Worm (Caenorhabditis elegans): ENCODE results near the gene him-17.

Gene him-17

ce11 chrV:13176814-13177213, 303 bp downstream of the him-17 start:
- TF ChIP-seq unc-62 (GFP tag; optimal IDR thresholded peaks at IDR 0.05): no peak

DNA sequence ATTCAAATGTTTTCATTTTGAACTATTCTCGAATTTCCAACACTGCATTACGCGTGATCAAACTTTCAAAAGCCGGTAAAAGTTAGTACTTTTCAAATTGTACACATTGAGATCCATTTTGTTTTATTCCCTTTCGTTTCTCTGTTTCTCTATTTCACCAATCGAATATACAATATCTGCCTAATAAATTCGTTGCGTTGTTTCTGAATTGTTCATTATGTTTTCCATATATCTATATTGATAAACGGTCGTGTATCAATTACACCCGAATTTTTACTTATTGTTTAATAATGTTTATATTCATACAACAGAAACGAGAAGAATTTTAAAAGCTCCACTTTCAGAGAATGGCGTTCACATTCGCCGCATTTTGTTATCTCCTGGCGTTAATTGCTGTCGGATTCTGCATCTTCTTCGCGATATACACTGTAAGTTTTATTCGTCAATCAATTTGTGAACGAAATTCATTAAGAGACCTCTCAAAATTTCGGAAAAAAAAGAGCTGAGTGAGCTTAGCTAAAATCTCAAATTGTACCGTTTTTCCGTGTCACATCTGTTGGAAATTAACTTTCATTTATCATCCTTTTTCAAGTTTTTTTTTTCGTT, 3.6 kb downstream of the him-17 start, which contains the start of gene cni-1:
Gene cni-1 (plus strand): TSS at position 345 of the 606 bp plus-strand sequence.
- TF ChIP-seq unc-62 (GFP tag; optimal IDR thresholded peaks at IDR 0.05): no peak

DNA sequence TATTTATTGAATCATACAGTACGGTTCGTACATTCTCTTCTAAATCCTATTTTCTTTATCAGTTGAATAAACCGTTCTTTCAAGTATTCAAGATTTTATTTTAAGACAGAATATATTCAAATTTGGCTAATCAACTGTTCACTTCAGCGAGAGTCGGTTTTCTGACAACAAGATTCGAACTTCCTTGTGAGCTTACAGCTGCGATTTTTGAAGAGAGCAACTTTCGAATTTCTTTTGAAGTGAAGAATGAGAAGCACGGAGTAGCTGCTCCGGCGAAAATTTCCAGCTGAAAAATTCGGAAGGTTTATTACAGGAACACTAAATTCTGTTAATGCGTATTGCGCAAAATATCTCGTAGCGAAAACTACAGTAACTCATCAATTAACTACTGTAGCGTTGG, 4.9 kb downstream of the him-17 start:
- no peak for TF ChIP-seq unc-62 (GFP tag; optimal IDR thresholded peaks at IDR 0.05)

DNA sequence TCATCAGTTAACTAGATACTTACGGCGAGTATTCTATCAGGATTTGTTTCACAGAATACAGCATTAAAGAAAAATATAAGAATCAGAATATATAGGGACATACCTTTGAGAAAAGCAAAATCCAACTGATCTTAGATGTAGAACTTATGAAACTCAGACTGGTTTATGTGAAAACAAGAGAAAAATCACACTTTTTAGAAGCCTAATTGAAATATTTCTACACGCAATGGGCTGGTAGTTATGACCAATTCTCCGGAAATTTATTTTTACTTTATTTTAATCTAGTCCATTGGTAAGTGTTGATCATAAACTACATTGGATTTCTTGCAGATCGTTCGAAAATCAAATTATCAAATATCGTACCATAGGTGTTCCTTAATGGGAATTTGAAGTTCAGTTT, 7.6 kb downstream of the him-17 start, which contains the start of gene T09E8.4:
Gene T09E8.4 (minus strand): TSS at position 101 of the 400 bp plus-strand sequence.
- no peak for TF ChIP-seq unc-62 (GFP tag; optimal IDR thresholded peaks at IDR 0.05)

- no peak for TF ChIP-seq unc-62 (GFP tag; optimal IDR thresholded peaks at IDR 0.05)
Observed at ce11 chrV:13185384-13185783, 8.9 kb downstream of the him-17 start, which contains the start of gene sri-6. Gene sri-6 (plus strand): TSS chrV:13185684.

- no peak for TF ChIP-seq unc-62 (GFP tag; optimal IDR thresholded peaks at IDR 0.05)
Observed at ce11 chrV:13193488-13194042, 17.1 kb downstream of the him-17 start, which contains the start of gene sun-1. Gene sun-1 (minus strand): TSS chrV:13193538.

DNA sequence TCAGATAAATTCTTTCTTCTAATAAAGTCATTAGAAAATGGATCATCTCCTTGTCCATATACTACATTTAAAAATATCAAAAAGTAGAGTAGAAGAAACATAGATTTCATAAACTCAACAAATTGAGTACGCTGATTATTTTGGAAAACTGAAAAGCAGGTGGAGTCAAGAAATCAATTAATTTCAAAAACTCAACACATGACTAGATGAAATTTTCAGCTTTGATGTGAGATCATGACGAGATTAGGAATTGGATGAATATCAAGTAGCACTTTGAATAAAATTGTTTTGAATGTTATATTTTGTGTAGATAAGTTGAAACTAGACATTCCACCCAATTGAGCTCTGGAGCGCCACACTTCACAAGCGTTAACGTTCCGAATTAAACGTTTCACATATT, 19.0 kb downstream of the him-17 start, which contains the start of gene F57B1.1:
Gene F57B1.1 (minus strand): TSS at position 101 of the 400 bp plus-strand sequence.
- no peak for TF ChIP-seq unc-62 (GFP tag; optimal IDR thresholded peaks at IDR 0.05)

ce11 chrV:13197823-13198222, 21.3 kb downstream of the him-17 start, which contains the start of gene F57B1.9:
Gene F57B1.9 (minus strand): TSS chrV:13197923.
- no peak for TF ChIP-seq unc-62 (GFP tag; optimal IDR thresholded peaks at IDR 0.05)

DNA sequence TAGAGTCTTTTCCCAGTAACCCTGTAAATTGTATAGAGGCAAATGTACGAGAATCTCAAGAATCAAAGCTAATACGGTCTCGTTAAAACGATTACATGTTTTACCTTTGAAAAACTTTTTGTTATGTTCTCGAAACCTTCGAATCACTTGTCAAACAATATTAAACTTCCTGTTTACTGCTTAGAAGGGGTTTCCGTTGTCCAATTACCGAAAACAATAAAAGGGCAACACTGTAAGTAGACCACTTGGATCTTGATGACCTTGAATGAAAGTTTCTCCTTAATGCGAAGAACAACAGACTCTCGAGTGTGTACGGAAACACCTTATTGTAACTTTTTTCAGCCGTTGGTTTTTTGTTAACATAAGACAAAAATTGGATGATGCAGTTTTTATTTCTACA, 24.1 kb downstream of the him-17 start:
- no peak for TF ChIP-seq unc-62 (GFP tag; optimal IDR thresholded peaks at IDR 0.05)

DNA sequence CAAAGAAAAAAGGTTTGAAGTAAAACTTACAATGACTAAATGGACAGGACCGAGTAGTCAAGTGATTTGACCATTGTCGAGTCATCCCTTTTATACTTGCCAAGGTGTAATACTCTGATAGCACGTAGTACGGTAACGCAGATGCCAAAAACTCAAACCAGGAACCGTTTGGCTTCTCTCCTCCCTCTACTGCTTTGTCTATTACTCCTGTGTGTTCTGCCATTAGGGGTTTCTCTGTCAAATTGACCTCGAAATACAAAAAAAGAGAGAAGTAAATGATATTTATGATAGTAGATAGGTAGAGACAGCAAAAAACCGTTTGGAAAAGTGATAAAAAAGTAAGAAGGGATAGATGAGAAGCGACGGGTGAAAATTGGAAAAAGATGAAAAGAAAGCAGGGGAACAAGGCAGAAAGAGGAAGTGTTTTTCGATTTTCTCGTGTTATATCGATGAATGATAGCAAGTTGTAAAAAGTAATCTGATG, 25.7 kb downstream of the him-17 start, which contains the start of the genes col-159 and col-160:
Gene col-159 (minus strand): TSS at position 51 of the 484 bp plus-strand sequence.
Gene col-160 (minus strand): TSS at position 63 of the 484 bp plus-strand sequence.
- TF ChIP-seq unc-62 (GFP tag; optimal IDR thresholded peaks at IDR 0.05): no peak

- no peak for TF ChIP-seq unc-62 (GFP tag; optimal IDR thresholded peaks at IDR 0.05)
Observed at ce11 chrV:13206514-13206913, 30.0 kb downstream of the him-17 start.

ce11 chrV:13207426-13207825, 30.9 kb downstream of the him-17 start, which contains the start of gene F57B1.5:
Gene F57B1.5 (plus strand): TSS chrV:13207726.
- TF ChIP-seq unc-62 (GFP tag; optimal IDR thresholded peaks at IDR 0.05): no peak

DNA sequence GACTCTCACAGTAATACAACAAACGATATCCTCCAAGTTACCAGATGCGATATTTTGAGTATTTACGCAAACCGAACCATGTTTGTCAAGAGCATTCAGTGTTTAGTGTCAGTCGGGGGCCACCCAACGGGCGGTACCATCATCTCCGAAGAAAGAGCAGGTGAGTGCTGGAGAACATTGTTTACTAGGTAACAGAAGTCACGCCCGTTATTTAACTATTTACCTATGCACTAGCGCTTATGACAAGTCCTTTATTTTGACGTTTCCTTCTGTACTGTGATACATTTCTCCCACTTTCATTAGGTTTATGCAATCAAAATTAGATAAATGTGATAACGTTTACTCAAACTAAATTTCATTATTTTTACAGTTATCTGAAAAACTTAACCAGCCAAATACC, 33.1 kb downstream of the him-17 start, which contains the start of gene F57B1.6:
Gene F57B1.6 (plus strand): TSS at position 79 of the 400 bp plus-strand sequence.
- TF ChIP-seq unc-62 (GFP tag; optimal IDR thresholded peaks at IDR 0.05): no peak

DNA sequence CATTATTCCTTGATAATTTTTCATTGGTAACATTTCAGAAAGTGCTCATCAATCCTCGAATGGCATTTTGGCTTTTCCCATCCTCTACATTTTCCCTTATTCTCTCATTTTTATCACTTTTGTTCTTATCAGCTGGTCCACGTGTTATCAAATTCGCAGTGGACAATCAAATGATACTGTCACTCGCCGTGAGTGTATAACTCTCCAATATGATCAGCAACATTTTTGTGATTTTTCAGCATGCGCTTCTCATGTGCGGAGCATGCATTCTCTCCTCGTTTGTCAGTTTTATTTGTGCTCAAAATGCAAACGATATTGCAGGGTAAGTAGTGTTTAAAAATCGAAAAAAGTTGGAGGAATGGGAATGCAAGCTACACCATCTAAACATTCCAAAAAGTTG, 36.1 kb downstream of the him-17 start:
- no peak for TF ChIP-seq unc-62 (GFP tag; optimal IDR thresholded peaks at IDR 0.05)

DNA sequence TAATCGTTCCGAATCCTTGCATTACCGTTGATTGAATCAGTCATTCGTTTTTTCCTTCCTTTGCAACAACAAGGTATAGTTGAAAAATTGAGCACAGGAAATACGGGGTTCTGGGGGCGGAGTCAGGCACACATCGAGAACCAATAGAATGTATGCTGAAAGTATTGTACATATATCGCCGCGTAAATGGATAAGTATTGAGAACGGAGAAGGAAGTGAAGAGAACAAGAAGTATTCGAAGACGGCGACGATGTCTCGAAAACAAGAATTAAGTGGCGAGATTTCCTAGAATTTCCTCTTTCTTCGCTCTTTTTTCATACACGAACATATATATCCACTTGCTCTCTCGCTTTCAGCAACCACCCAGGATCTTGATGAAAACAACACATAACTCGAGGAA, 44.6 kb downstream of the him-17 start:
- no peak for TF ChIP-seq unc-62 (GFP tag; optimal IDR thresholded peaks at IDR 0.05)

- TF ChIP-seq unc-62 (GFP tag; optimal IDR thresholded peaks at IDR 0.05): no peak
Observed at ce11 chrV:13229538-13229937, 53.0 kb downstream of the him-17 start.

Measured in whole organism, dauer.